Worm (Caenorhabditis elegans) whole organism, L4/young adult: Measurements from ENCODE around the gene R13H4.6.

ENCODE experiments used
- W03F9.2 ChIP-seq: fragments of 150-350 bp; optimal IDR thresholded peaks from 2 replicates; lab custom pipeline; 2014; ENCODE audit warnings: missing biosample characterization, missing genetic modification characterization
- dao-5 ChIP-seq: sonication (generic microtip); optimal IDR thresholded peaks from 2 replicates; lab custom pipeline; 2016; ENCODE audit warnings: missing genotype, missing genetic modification characterization, moderate library complexity, missing compliant biosample characterization
- him-1 ChIP-seq: sonication (generic microtip); optimal IDR thresholded peaks from 2 replicates; lab custom pipeline; 2016; ENCODE audit warnings: missing genotype, missing genetic modification reagents, missing genetic modification characterization, missing compliant biosample characterization

- TF ChIP-seq dao-5 (tag; lab: Kevin White, UChicago) (no peak), W03F9.2 (tag; lab: Kevin White, UChicago) (no peak), him-1 (no peak)
Measured at ce11 chrV:11852305-11852704, 10.6 kb upstream of the R13H4.6 start.
